Worm (Caenorhabditis elegans) whole organism, L1 larva: Measurements from ENCODE around the gene hmit-1.3.

Experiments
- C04F5.9 ChIP-seq: sonication (generic microtip); optimal IDR thresholded peaks from 2 replicates; lab custom pipeline; 2016; ENCODE audit warnings: missing genetic modification characterization, missing compliant biosample characterization
- C16A3.4 ChIP-seq: fragments of 150-350 bp; optimal IDR thresholded peaks from 2 replicates; lab custom pipeline; 2014; ENCODE audit warnings: missing biosample characterization, missing genetic modification characterization
- F16B12.6 ChIP-seq: fragments of 150-350 bp; optimal IDR thresholded peaks from 2 replicates; lab custom pipeline; 2014; ENCODE audit warnings: missing biosample characterization, missing genetic modification characterization
- Y116A8C.19 ChIP-seq: sonication (generic microtip); optimal IDR thresholded peaks from 2 replicates; lab custom pipeline; 2016; ENCODE audit warnings: missing compliant biosample characterization, missing genetic modification characterization, borderline replicate concordance
- alr-1 ChIP-seq: fragments of 200-800 bp; sonication (Bioruptor generic); optimal IDR thresholded peaks from 2 replicates; lab custom pipeline; 2018; ENCODE audit warnings: borderline replicate concordance, mild to moderate bottlenecking, missing genetic modification characterization, missing compliant biosample characterization
- ama-1 ChIP-seq: fragments of 150-350 bp; optimal IDR thresholded peaks from 2 replicates; lab custom pipeline; 2014
- blmp-1 ChIP-seq: fragments of 150-350 bp; optimal IDR thresholded peaks from 2 replicates; lab custom pipeline; 2014; ENCODE audit warnings: missing biosample characterization, missing genetic modification characterization
- ceh-82 ChIP-seq, 3 experiments: fragments of 150-350 bp in 1 of 3; sonication (generic microtip) in 2 of 3; optimal IDR thresholded peaks; 2 replicates each; lab custom pipeline; 2014 to 2017; ENCODE audit warnings: missing biosample characterization in 3 of 3, missing genetic modification characterization in 3 of 3
- ceh-88 ChIP-seq: fragments of 200-800 bp; sonication (Bioruptor generic); IDR thresholded peaks from 2 replicates; pipeline ENCODE4 v1.3.6; 2022; ENCODE audit warnings: missing genetic modification characterization, missing compliant biosample characterization
- dpl-1 ChIP-seq, 3 experiments: fragments of 150-350 bp in 2 of 3; sonication (generic microtip) in 1 of 3; optimal IDR thresholded peaks; 2 replicates each; lab custom pipeline; 2014 to 2017; ENCODE audit warnings: missing biosample characterization in 3 of 3, missing genetic modification characterization in 3 of 3, missing genetic modification reagents in 3 of 3
- efl-1 ChIP-seq, 4 experiments: fragments of 150-350 bp; optimal IDR thresholded peaks in 3 of 4; peaks in 1 of 4; 1 replicate in 1 of 4; 2 replicates in 3 of 4; lab custom pipeline; 2014; ENCODE audit warnings: missing biosample characterization in 2 of 4, missing genetic modification characterization in 2 of 4, missing genetic modification reagents in 2 of 4
- efl-3 ChIP-seq: fragments of 200-800 bp; sonication (Bioruptor generic); optimal IDR thresholded peaks from 2 replicates; lab custom pipeline; 2018; ENCODE audit warnings: mild to moderate bottlenecking, missing genetic modification characterization, missing compliant biosample characterization
- egl-27 ChIP-seq, 2 experiments: fragments of 150-350 bp in 1 of 2; sonication (generic microtip); optimal IDR thresholded peaks; 3 replicates each; lab custom pipeline; 2017 to 2018; ENCODE audit warnings: missing biosample characterization in 2 of 2, missing genetic modification characterization in 2 of 2, missing genetic modification reagents in 2 of 2
- elt-3 ChIP-seq, 6 experiments: fragments of 150-350 bp in 1 of 6; sonication (generic microtip); optimal IDR thresholded peaks; 2 replicates each; lab custom pipeline; 2017 to 2018; ENCODE audit warnings: missing biosample characterization in 6 of 6, missing genetic modification characterization in 6 of 6, inconsistent platforms in 1 of 6
- fkh-8 ChIP-seq: sonication (generic microtip); optimal IDR thresholded peaks from 2 replicates; lab custom pipeline; 2016; ENCODE audit warnings: mild to moderate bottlenecking, missing genetic modification characterization, missing compliant biosample characterization
- hlh-17 ChIP-seq: fragments of 200-800 bp; sonication (Bioruptor generic); optimal IDR thresholded peaks from 2 replicates; lab custom pipeline; 2018; ENCODE audit warnings: missing genetic modification characterization, mild to moderate bottlenecking, missing compliant biosample characterization, moderate library complexity, borderline replicate concordance
- hpl-2 ChIP-seq: fragments of 150-350 bp; optimal IDR thresholded peaks from 2 replicates; lab custom pipeline; 2014; ENCODE audit warnings: missing biosample characterization, missing genetic modification reagents, missing genetic modification characterization
- irx-1 ChIP-seq: sonication (generic microtip); optimal IDR thresholded peaks from 2 replicates; lab custom pipeline; 2016; ENCODE audit warnings: missing genetic modification characterization, missing compliant biosample characterization
- lin-14 ChIP-seq: fragments of 200-800 bp; sonication (Bioruptor generic); optimal IDR thresholded peaks from 2 replicates; lab custom pipeline; 2018; ENCODE audit warnings: mild to moderate bottlenecking, missing genetic modification characterization, moderate library complexity, missing compliant biosample characterization
- lin-35 ChIP-seq, 2 experiments: fragments of 150-350 bp; optimal IDR thresholded peaks; 2 replicates each; lab custom pipeline; 2014; ENCODE audit warnings: missing biosample characterization in 2 of 2, missing genetic modification characterization in 2 of 2, missing genetic modification reagents in 2 of 2
- lin-39 ChIP-seq: fragments of 150-350 bp; optimal IDR thresholded peaks from 2 replicates; lab custom pipeline; 2014; ENCODE audit warnings: missing biosample characterization, missing genetic modification reagents, missing genetic modification characterization
- lsy-2 ChIP-seq, 2 experiments: fragments of 150-350 bp; optimal IDR thresholded peaks; 2 replicates each; lab custom pipeline; 2014; ENCODE audit warnings: missing biosample characterization in 2 of 2, missing genetic modification characterization in 2 of 2
- mab-9 ChIP-seq: fragments of 200-800 bp; sonication (Bioruptor generic); IDR thresholded peaks from 2 replicates; pipeline ENCODE4 v1.3.6; 2022; ENCODE audit warnings: missing genetic modification reagents, missing genetic modification characterization, missing compliant biosample characterization
- mdl-1 ChIP-seq, 2 experiments: fragments of 150-350 bp; optimal IDR thresholded peaks; 2 replicates each; lab custom pipeline; 2014 to 2017; ENCODE audit warnings: missing biosample characterization in 2 of 2, missing genetic modification characterization in 2 of 2, inconsistent platforms in 1 of 2
- mep-1 ChIP-seq: fragments of 150-350 bp; optimal IDR thresholded peaks from 2 replicates; lab custom pipeline; 2014; ENCODE audit warnings: missing biosample characterization, missing genetic modification characterization
- nhr-19 ChIP-seq: fragments of 200-800 bp; sonication (Bioruptor generic); conservative IDR thresholded peaks from 2 replicates; pipeline ENCODE4 v1.3.6; 2022; ENCODE audit warnings: missing genetic modification characterization, missing compliant biosample characterization
- nhr-20 ChIP-seq: sonication (generic microtip); optimal IDR thresholded peaks from 2 replicates; lab custom pipeline; 2016; ENCODE audit warnings: mild to moderate bottlenecking, missing genetic modification characterization, missing compliant biosample characterization
- nhr-47 ChIP-seq: sonication (generic microtip); optimal IDR thresholded peaks from 2 replicates; lab custom pipeline; 2016; ENCODE audit warnings: mild to moderate bottlenecking, missing genetic modification characterization, moderate library complexity, missing compliant biosample characterization
- nhr-71 ChIP-seq: sonication (generic microtip); optimal IDR thresholded peaks from 2 replicates; lab custom pipeline; 2016; ENCODE audit warnings: mild to moderate bottlenecking, missing genetic modification characterization, moderate library complexity, missing compliant biosample characterization
- nhr-76 ChIP-seq: sonication (generic microtip); optimal IDR thresholded peaks from 2 replicates; lab custom pipeline; 2017; ENCODE audit warnings: missing biosample characterization, missing genetic modification characterization
- nhr-84 ChIP-seq: sonication (generic microtip); optimal IDR thresholded peaks from 2 replicates; lab custom pipeline; 2017; ENCODE audit warnings: missing biosample characterization, missing genetic modification characterization
- nhr-90 ChIP-seq: sonication (generic microtip); optimal IDR thresholded peaks from 2 replicates; lab custom pipeline; 2016; ENCODE audit warnings: mild to moderate bottlenecking, missing genetic modification characterization, missing compliant biosample characterization; ENCODE audit not compliant: poor library complexity
- pqm-1 ChIP-seq: sonication (generic microtip); optimal IDR thresholded peaks from 3 replicates; lab custom pipeline; 2017; ENCODE audit warnings: missing biosample characterization, missing genetic modification characterization
- rnt-1 ChIP-seq: sonication (generic microtip); optimal IDR thresholded peaks from 2 replicates; lab custom pipeline; 2016; ENCODE audit warnings: mild to moderate bottlenecking, missing genetic modification characterization, moderate library complexity, missing compliant biosample characterization
- skn-1 ChIP-seq: fragments of 150-350 bp; optimal IDR thresholded peaks from 2 replicates; lab custom pipeline; 2014; ENCODE audit warnings: missing biosample characterization, missing genetic modification characterization
- snpc-4 ChIP-seq: fragments of 150-350 bp; optimal IDR thresholded peaks from 2 replicates; lab custom pipeline; 2014; ENCODE audit warnings: missing biosample characterization, missing genetic modification characterization
- snu-23 ChIP-seq: sonication (generic microtip); optimal IDR thresholded peaks from 2 replicates; lab custom pipeline; 2016; ENCODE audit warnings: missing genetic modification characterization, missing compliant biosample characterization
- sox-4 ChIP-seq: sonication (generic microtip); optimal IDR thresholded peaks from 2 replicates; lab custom pipeline; 2016; ENCODE audit warnings: missing genetic modification characterization, missing compliant biosample characterization
- sptf-1 ChIP-seq: fragments of 150-350 bp; optimal IDR thresholded peaks from 2 replicates; lab custom pipeline; 2014; ENCODE audit warnings: missing biosample characterization, missing genetic modification characterization
- swsn-7 ChIP-seq: sonication (generic microtip); optimal IDR thresholded peaks from 2 replicates; lab custom pipeline; 2016; ENCODE audit warnings: missing genetic modification characterization, missing compliant biosample characterization
- tbx-2 ChIP-seq: sonication (generic microtip); optimal IDR thresholded peaks from 2 replicates; lab custom pipeline; 2016; ENCODE audit warnings: missing genetic modification characterization, missing compliant biosample characterization
- unc-130 ChIP-seq: fragments of 150-350 bp; optimal IDR thresholded peaks from 2 replicates; lab custom pipeline; 2017; ENCODE audit warnings: missing biosample characterization, missing genetic modification characterization, inconsistent platforms
- unc-62 ChIP-seq: fragments of 150-350 bp; optimal IDR thresholded peaks from 2 replicates; lab custom pipeline; 2014; ENCODE audit warnings: missing biosample characterization, missing genetic modification reagents, missing genetic modification characterization
- xbp-1 ChIP-seq: sonication (generic microtip); optimal IDR thresholded peaks from 2 replicates; lab custom pipeline; 2016; ENCODE audit warnings: missing genetic modification characterization, missing compliant biosample characterization
- zip-4 ChIP-seq: fragments of 200-800 bp; sonication (Bioruptor generic); optimal IDR thresholded peaks from 2 replicates; lab custom pipeline; 2018; ENCODE audit warnings: mild to moderate bottlenecking, missing genetic modification characterization, moderate library complexity, missing compliant biosample characterization
- ztf-4 ChIP-seq: fragments of 150-350 bp; optimal IDR thresholded peaks from 2 replicates; lab custom pipeline; 2014; ENCODE audit warnings: missing biosample characterization, missing genetic modification characterization

Gene hmit-1.3

ce11 chrIII:3509908-3510307 lies 9.5 kb downstream of the hmit-1.3 start, which contains the start of the genes M01F1.4 and mrpl-35:
Gene M01F1.4 (minus strand): TSS chrIII:3510033.
Gene mrpl-35 (plus strand): TSS chrIII:3510237.
- TF ChIP-seq egl-27 (tag; optimal IDR thresholded peaks at IDR 0.05; lab: Kevin White, UChicago) (no peak), mep-1 (peak; percentile 93), C16A3.4 (tag; lab: Kevin White, UChicago) (peak; percentile 3), lin-39 (no peak), pqm-1 (no peak), unc-62 (no peak), ceh-88 (no peak), elt-3 (tag; optimal IDR thresholded peaks at IDR 0.05; lab: Kevin White, UChicago) (peak in 1 of 6 experiments; percentile 63), Y116A8C.19 (no peak), zip-4 (GFP tag; lab: Kevin White, UChicago) (no peak), nhr-19 (GFP tag; lab: Robert Waterston, UW) (no peak), sptf-1 (tag; lab: Kevin White, UChicago) (no peak), blmp-1 (tag; lab: Kevin White, UChicago) (peak; percentile 67), snpc-4 (tag; lab: Kevin White, UChicago) (peak; percentile 52), rnt-1 (tag; lab: Kevin White, UChicago) (peak; percentile 38), irx-1 (no peak), nhr-84 (tag; lab: Kevin White, UChicago) (no peak), sox-4 (tag; lab: Kevin White, UChicago) (no peak), mdl-1 (tag; optimal IDR thresholded peaks at IDR 0.05; lab: Kevin White, UChicago) (peak in 1 of 2 experiments; percentile 2), hpl-2 (GFP tag; lab: Kevin White, UChicago) (no peak), nhr-90 (tag; lab: Kevin White, UChicago) (peak; percentile 4), alr-1 (tag; lab: Kevin White, UChicago) (no peak), nhr-76 (no peak), tbx-2 (tag; lab: Kevin White, UChicago) (peak; percentile 23), efl-3 (GFP tag; lab: Kevin White, UChicago) (no peak), ztf-4 (tag; lab: Kevin White, UChicago) (no peak), unc-130 (peak; percentile 26), snu-23 (GFP tag; lab: Kevin White, UChicago) (peak; percentile 69), efl-1 (optimal IDR thresholded peaks at IDR 0.05; lab: Kevin White, UChicago) (peak; percentile 54 to 57), efl-1 (GFP tag; optimal IDR thresholded peaks at IDR 0.05 in 1 of 2; lab: Kevin White, UChicago) (peak; percentile 76 to 94), ama-1 (lab: Kevin White, UChicago) (no peak), lin-14 (GFP tag; lab: Kevin White, UChicago) (peak; percentile 72), swsn-7 (peak; percentile 28), C04F5.9 (tag; lab: Kevin White, UChicago) (peak; percentile 8), ceh-82 (tag; optimal IDR thresholded peaks at IDR 0.05; lab: Kevin White, UChicago) (peak in 1 of 3 experiments; percentile 59), nhr-71 (peak; percentile 65), lin-35 (GFP tag; optimal IDR thresholded peaks at IDR 0.05; lab: Kevin White, UChicago) (peak; percentile 61 to 70), hlh-17 (no peak), mab-9 (no peak), nhr-20 (tag; lab: Kevin White, UChicago) (peak; percentile 57), lsy-2 (tag; optimal IDR thresholded peaks at IDR 0.05; lab: Kevin White, UChicago) (peak; percentile 95 to 98), fkh-8 (peak; percentile 4), dpl-1 (GFP tag; optimal IDR thresholded peaks at IDR 0.05; lab: Kevin White, UChicago) (peak; percentile 34 to 78 (median 61)), F16B12.6 (tag; lab: Kevin White, UChicago) (peak; percentile 90), skn-1 (tag; lab: Kevin White, UChicago) (peak; percentile 72), nhr-47 (tag; lab: Kevin White, UChicago) (peak; percentile 38), xbp-1 (tag; lab: Kevin White, UChicago) (peak; percentile 41)
